Fruit fly (Drosophila melanogaster) whole organism, wandering third instar larva: Measurements from ENCODE around the gene CG9444.

Experiments
- CG32264 ChIP-seq: fragments of 200-800 bp; sonication (Bioruptor generic); optimal IDR thresholded peaks from 2 replicates; lab custom pipeline; 2016; ENCODE audit warnings: missing biosample characterization, missing genetic modification characterization
- Dfd ChIP-seq: fragments of >200 bp; optimal IDR thresholded peaks from 2 replicates; lab custom pipeline; 2017; ENCODE audit warnings: missing biosample characterization, missing genetic modification characterization
- Hr78 ChIP-seq: fragments of >200 bp; optimal IDR thresholded peaks from 2 replicates; lab custom pipeline; 2017; ENCODE audit warnings: missing biosample characterization, missing genetic modification characterization
- Mio ChIP-seq: sonication (Bioruptor generic); optimal IDR thresholded peaks from 2 replicates; lab custom pipeline; 2016; ENCODE audit warnings: missing biosample characterization, missing genetic modification characterization
- OdsH ChIP-seq: fragments of 200-800 bp; sonication (Bioruptor generic); optimal IDR thresholded peaks from 2 replicates; lab custom pipeline; 2016; ENCODE audit warnings: missing biosample characterization, mild to moderate bottlenecking, missing genetic modification characterization
- Vsx2 ChIP-seq: fragments of 200-300, 225-300 bp; sonication (Bioruptor generic); optimal IDR thresholded peaks from 2 replicates; lab custom pipeline; 2018; ENCODE audit warnings: missing biosample characterization, missing genetic modification characterization; ENCODE audit not compliant: partially characterized antibody
- dmrt93B ChIP-seq: fragments of 200-800 bp; sonication (Bioruptor generic); optimal IDR thresholded peaks from 2 replicates; lab custom pipeline; 2018; ENCODE audit warnings: missing biosample characterization, mild to moderate bottlenecking, missing genetic modification characterization
- dsf ChIP-seq: sonication (Bioruptor generic); optimal IDR thresholded peaks from 2 replicates; lab custom pipeline; 2016; ENCODE audit warnings: missing biosample characterization, missing genetic modification characterization, borderline replicate concordance
- ey ChIP-seq: fragments of 200-800 bp; sonication (Bioruptor generic); optimal IDR thresholded peaks from 2 replicates; lab custom pipeline; 2016; ENCODE audit warnings: missing biosample characterization, missing genetic modification characterization
- lola ChIP-seq: fragments of >200 bp; optimal IDR thresholded peaks from 2 replicates; lab custom pipeline; 2017; ENCODE audit warnings: missing biosample characterization, missing genetic modification characterization
- pan ChIP-seq: fragments of >200 bp; optimal IDR thresholded peaks from 2 replicates; lab custom pipeline; 2017
- psq ChIP-seq: fragments of 200-800 bp; sonication (Bioruptor generic); optimal IDR thresholded peaks from 3 replicates; lab custom pipeline; 2017; ENCODE audit warnings: missing biosample characterization, mild to moderate bottlenecking, missing genetic modification characterization, moderate library complexity
- rgr ChIP-seq: fragments of 200-800 bp; sonication (Bioruptor generic); optimal IDR thresholded peaks from 3 replicates; lab custom pipeline; 2016; ENCODE audit warnings: missing biosample characterization, mild to moderate bottlenecking, missing genetic modification characterization
- sage ChIP-seq: fragments of 200-800 bp; sonication (Bioruptor generic); optimal IDR thresholded peaks from 2 replicates; lab custom pipeline; 2016; ENCODE audit warnings: missing biosample characterization, mild to moderate bottlenecking, missing genetic modification characterization

dm6 chr3R:9674968-9675573 lies 9.0 kb downstream of the CG9444 start, which contains the start of gene Nepl12:
- TF ChIP-seq OdsH (GFP tag; lab: Kevin White, UChicago) (peak; percentile 19), pan (lab: Kevin White, UChicago) (no peak), psq (GFP tag; lab: Kevin White, UChicago) (no peak), Dfd (GFP tag; lab: Kevin White, UChicago) (no peak), rgr (GFP tag; lab: Kevin White, UChicago) (no peak), Hr78 (no peak), dsf (GFP tag; lab: Kevin White, UChicago) (no peak), sage (GFP tag; lab: Kevin White, UChicago) (no peak), lola (GFP tag; lab: Kevin White, UChicago) (no peak), ey (GFP tag; lab: Kevin White, UChicago) (peak; percentile 61), Mio (GFP tag; lab: Kevin White, UChicago) (peak; percentile 60), Vsx2 (GFP tag; lab: Kevin White, UChicago) (no peak), CG32264 (GFP tag; lab: Kevin White, UChicago) (peak; percentile 31), dmrt93B (no peak)
